Fruit fly (Drosophila melanogaster): ENCODE measurements around the gene up.

up gene

DNA sequence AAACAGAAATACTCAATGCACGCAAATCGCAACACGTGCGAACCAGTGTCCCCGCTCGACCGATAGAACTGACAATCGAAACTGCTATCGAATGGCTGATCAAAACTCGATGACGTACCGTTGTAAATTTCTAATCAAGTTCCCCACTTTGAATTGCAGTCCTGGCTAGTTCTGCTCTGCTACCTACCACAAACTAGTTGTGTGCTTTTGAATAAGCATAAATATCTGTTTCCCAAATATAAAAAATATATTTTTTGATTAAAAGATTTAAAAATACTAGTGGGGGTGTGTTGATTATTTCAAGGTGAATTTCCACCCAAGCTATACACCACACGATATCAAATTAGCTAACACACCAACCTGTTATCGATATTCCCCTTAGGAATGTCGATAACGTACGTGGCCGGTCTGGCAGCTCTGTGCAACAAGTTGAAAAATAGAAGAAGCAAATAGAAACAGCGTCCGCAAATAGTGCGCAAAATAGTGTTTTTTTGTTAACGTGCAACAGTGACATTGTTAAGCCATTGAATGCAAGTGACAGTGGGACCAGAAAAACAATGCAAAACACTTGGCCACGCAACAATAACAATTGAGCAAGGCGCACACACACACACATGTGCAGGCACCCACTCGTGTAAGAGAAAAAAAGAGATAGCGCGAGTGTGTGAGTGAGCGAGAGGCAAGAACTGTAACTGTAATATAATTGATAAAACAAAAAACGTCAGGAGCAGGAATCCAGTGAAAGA is 22.1 kb upstream of the up start, which contains the start of the genes CG2691 and NFAT:
CG2691 (minus strand) TSS at position 75 of the 746 bp plus-strand sequence.
NFAT (plus strand) TSS at position 412 of the 746 bp plus-strand sequence.
- TF ChIP-seq CG1620 (GFP tag; optimal IDR thresholded peaks at IDR 0.05): no peak
- TF ChIP-seq tj (GFP tag; optimal IDR thresholded peaks at IDR 0.05): no peak
- TF ChIP-seq CG7101 (tag; optimal IDR thresholded peaks at IDR 0.05): no peak
- TF ChIP-seq bab1 (GFP tag; optimal IDR thresholded peaks at IDR 0.05): peak; percentile 4
- no peak for TF ChIP-seq kay (GFP tag; ENCODE audit: borderline replicate concordance)
- TF ChIP-seq Mnt (GFP tag; optimal IDR thresholded peaks at IDR 0.05): peak; percentile 96
- TF ChIP-seq CG14711 (tag; optimal IDR thresholded peaks at IDR 0.05): no peak
- TF ChIP-seq ovo (GFP tag; optimal IDR thresholded peaks at IDR 0.05): peak; percentile 50
- TF ChIP-seq Hr96 (GFP tag; optimal IDR thresholded peaks at IDR 0.05): no peak
- peak; percentile 39 for TF ChIP-seq CG11617 (GFP tag; optimal IDR thresholded peaks at IDR 0.05)
- TF ChIP-seq CG12768 (GFP tag; optimal IDR thresholded peaks at IDR 0.05): no peak
- peak; percentile 16 for TF ChIP-seq cic (GFP tag; optimal IDR thresholded peaks at IDR 0.05)
- no peak for TF ChIP-seq cnc (optimal IDR thresholded peaks at IDR 0.05)
- no peak for TF ChIP-seq CG5204 (GFP tag; optimal IDR thresholded peaks at IDR 0.05)
- no peak for TF ChIP-seq CG33017 (tag; optimal IDR thresholded peaks at IDR 0.05)
- no peak for TF ChIP-seq Crg-1 (GFP tag; optimal IDR thresholded peaks at IDR 0.05)
- no peak for TF ChIP-seq toe (GFP tag; optimal IDR thresholded peaks at IDR 0.05)
- TF ChIP-seq Clk (GFP tag; optimal IDR thresholded peaks at IDR 0.05): no peak
- peak; percentile 94 for TF ChIP-seq pad (GFP tag; optimal IDR thresholded peaks at IDR 0.05)
- no peak for TF ChIP-seq CG7045 (GFP tag; optimal IDR thresholded peaks at IDR 0.05)

DNA sequence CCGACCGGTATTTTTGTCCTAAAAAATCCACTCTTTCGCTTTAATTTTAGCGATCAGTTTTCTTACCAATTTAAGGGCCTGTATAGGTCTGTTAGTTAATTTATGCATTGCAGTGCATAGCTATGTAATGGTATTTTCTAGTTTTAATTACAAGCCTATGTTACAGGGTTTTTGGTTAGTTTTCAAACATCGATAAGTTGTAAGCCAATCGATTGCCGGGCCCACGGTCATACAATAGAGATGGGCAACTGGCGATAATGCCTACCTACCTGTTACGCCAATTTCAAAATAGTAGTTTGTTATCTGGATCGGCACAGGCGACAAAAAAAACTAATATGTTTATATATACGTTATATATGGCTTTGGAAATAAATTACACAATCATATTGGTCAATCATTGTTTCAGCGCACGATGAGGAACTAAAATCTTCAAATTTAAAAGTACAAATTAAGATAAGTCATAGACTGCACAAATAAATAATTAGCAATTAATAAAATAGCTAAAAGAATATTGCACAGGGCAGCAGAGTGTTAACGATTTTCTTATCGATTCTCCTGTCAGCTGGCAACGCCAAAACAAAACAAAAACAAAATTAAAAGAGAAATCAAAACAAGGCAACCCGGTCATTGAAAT is 14.2 kb upstream of the up start, which contains the start of the genes tth and Tango2:
tth (minus strand) TSS at position 170 of the 634 bp plus-strand sequence.
Tango2 (plus strand) TSS at position 573 of the 634 bp plus-strand sequence.
- TF ChIP-seq CG5204 (GFP tag; optimal IDR thresholded peaks at IDR 0.05) (no peak), Mnt (GFP tag; optimal IDR thresholded peaks at IDR 0.05) (peak; percentile 75), CG7045 (GFP tag; optimal IDR thresholded peaks at IDR 0.05) (peak; percentile 8), Crg-1 (GFP tag; optimal IDR thresholded peaks at IDR 0.05) (peak; percentile 82), tj (GFP tag; optimal IDR thresholded peaks at IDR 0.05) (peak; percentile 73), toe (GFP tag; optimal IDR thresholded peaks at IDR 0.05) (peak; percentile 77), ovo (GFP tag; optimal IDR thresholded peaks at IDR 0.05) (peak; percentile 69), CG1620 (GFP tag; optimal IDR thresholded peaks at IDR 0.05) (peak; percentile 95), cnc (optimal IDR thresholded peaks at IDR 0.05) (no peak), CG33017 (tag; optimal IDR thresholded peaks at IDR 0.05) (peak; percentile 77), CG7101 (tag; optimal IDR thresholded peaks at IDR 0.05) (peak; percentile 93), pad (GFP tag; optimal IDR thresholded peaks at IDR 0.05) (peak; percentile 64), Hr96 (GFP tag; optimal IDR thresholded peaks at IDR 0.05) (no peak), Clk (GFP tag; optimal IDR thresholded peaks at IDR 0.05) (no peak), kay (GFP tag; ENCODE audit: borderline replicate concordance) (no peak), cic (GFP tag; optimal IDR thresholded peaks at IDR 0.05) (no peak), CG11617 (GFP tag; optimal IDR thresholded peaks at IDR 0.05) (peak; percentile 90), CG12768 (GFP tag; optimal IDR thresholded peaks at IDR 0.05) (peak; percentile 6), bab1 (GFP tag; optimal IDR thresholded peaks at IDR 0.05) (peak; percentile 92), CG14711 (tag; optimal IDR thresholded peaks at IDR 0.05) (peak; percentile 85)

DNA sequence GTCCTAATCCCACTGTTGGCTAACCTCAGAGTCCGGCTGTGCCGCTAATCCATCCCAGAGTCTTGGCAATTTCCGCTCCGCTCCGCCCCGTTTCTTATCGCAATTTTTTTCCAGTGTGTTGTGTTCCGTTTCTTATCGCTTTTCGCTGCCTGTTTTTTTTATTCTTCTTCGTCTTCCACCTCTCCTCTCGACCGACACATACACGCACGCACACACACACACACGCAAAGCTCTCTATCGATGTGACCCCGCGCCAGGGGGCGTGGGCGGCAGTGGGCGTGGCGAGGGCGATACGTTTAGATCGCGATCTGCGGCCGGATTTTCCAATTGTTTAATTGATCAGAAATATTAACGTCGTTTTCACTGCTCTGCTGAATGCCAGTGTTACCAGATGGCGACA is 13.6 kb upstream of the up start:
- no peak for TF ChIP-seq tj (GFP tag; optimal IDR thresholded peaks at IDR 0.05)
- peak; percentile 10 for TF ChIP-seq Mnt (GFP tag; optimal IDR thresholded peaks at IDR 0.05)

- TF ChIP-seq bab1 (GFP tag; optimal IDR thresholded peaks at IDR 0.05): peak; percentile 5
- no peak for TF ChIP-seq toe (GFP tag; optimal IDR thresholded peaks at IDR 0.05)
Observed at dm6 chrX:13611884-13612283, 9.5 kb upstream of the up start, which contains the start of the genes Ndc80 and BthD. Ndc80 (minus strand) TSS chrX:13612062. BthD (plus strand) TSS chrX:13612131.

- TF ChIP-seq bab1 (GFP tag; optimal IDR thresholded peaks at IDR 0.05): peak; percentile 39
- no peak for TF ChIP-seq toe (GFP tag; optimal IDR thresholded peaks at IDR 0.05)
Observed at dm6 chrX:13605942-13606491, 3.6 kb upstream of the up start.

dm6 chrX:13605381-13605780 is 3.0 kb upstream of the up start, which contains the start of gene CG11178:
CG11178 (plus strand) TSS chrX:13605681.
- TF ChIP-seq Mnt (GFP tag; optimal IDR thresholded peaks at IDR 0.05) (no peak), CG7045 (GFP tag; optimal IDR thresholded peaks at IDR 0.05) (no peak), CG5204 (GFP tag; optimal IDR thresholded peaks at IDR 0.05) (no peak), CG12768 (GFP tag; optimal IDR thresholded peaks at IDR 0.05) (no peak), CG7101 (tag; optimal IDR thresholded peaks at IDR 0.05) (no peak)

Measured in whole organism, adult.